Fruit fly (Drosophila melanogaster): ENCODE measurements around the gene Nepl8.

DNA sequence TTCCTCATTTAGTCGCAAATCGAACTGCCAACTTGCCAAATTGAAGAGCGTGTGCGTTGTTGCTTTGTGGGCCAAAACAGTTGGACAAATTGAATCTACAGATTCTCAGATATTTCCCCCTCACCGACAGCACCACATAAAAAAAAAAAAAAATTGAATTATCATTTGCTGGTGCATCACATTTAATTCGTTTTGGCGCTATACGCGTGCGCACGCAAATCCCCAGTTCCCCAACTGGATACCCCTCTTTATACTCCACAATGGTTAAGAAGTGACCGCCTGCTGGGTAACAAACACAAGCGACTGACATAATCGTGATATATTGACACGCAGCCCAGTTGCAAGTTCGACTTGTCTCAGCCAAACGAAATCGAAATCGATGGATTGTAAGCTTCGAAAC is 29.6 kb upstream of the Nepl8 start:
- no peak for TF ChIP-seq lola (GFP tag; optimal IDR thresholded peaks at IDR 0.05)
- TF ChIP-seq HLH106 (tag; optimal IDR thresholded peaks at IDR 0.05): no peak
